Fruit fly (Drosophila melanogaster): ENCODE results near the gene Mt2.

The Mt2 gene

dm6 chr2L:12096396-12096813, at the start of gene Mt2, which contains the start of gene CG6712:
Gene Mt2, plus strand, starts transcription at chr2L:12096525.
Gene CG6712, minus strand, starts transcription at chr2L:12096511.
- no peak for TF ChIP-seq CG33017 (tag; optimal IDR thresholded peaks at IDR 0.05)
- TF ChIP-seq Mnt (GFP tag; optimal IDR thresholded peaks at IDR 0.05) = peak; percentile 99
- peak; percentile 2 for TF ChIP-seq CG12768 (GFP tag; optimal IDR thresholded peaks at IDR 0.05)
- no peak for TF ChIP-seq CG7045 (GFP tag; optimal IDR thresholded peaks at IDR 0.05)
- TF ChIP-seq CG11617 (GFP tag; optimal IDR thresholded peaks at IDR 0.05) = no peak
- TF ChIP-seq ovo (GFP tag; optimal IDR thresholded peaks at IDR 0.05) = no peak
- no peak for TF ChIP-seq CG1620 (GFP tag; optimal IDR thresholded peaks at IDR 0.05)
- no peak for TF ChIP-seq Clk (GFP tag; optimal IDR thresholded peaks at IDR 0.05)
- no peak for TF ChIP-seq cnc (optimal IDR thresholded peaks at IDR 0.05)
- TF ChIP-seq bab1 (GFP tag; optimal IDR thresholded peaks at IDR 0.05) = peak; percentile 1
- TF ChIP-seq tj (GFP tag; optimal IDR thresholded peaks at IDR 0.05) = no peak
- TF ChIP-seq CG7101 (tag; optimal IDR thresholded peaks at IDR 0.05) = peak; percentile 31
- peak; percentile 11 for TF ChIP-seq cic (GFP tag; optimal IDR thresholded peaks at IDR 0.05)
- no peak for TF ChIP-seq CG5204 (GFP tag; optimal IDR thresholded peaks at IDR 0.05)
- peak; percentile 28 for TF ChIP-seq Crg-1 (GFP tag; optimal IDR thresholded peaks at IDR 0.05)
- no peak for TF ChIP-seq kay (GFP tag; ENCODE audit: borderline replicate concordance)
- TF ChIP-seq Hr96 (GFP tag; optimal IDR thresholded peaks at IDR 0.05) = no peak
- no peak for TF ChIP-seq toe (GFP tag; optimal IDR thresholded peaks at IDR 0.05)
- peak; percentile 19 for TF ChIP-seq pad (GFP tag; optimal IDR thresholded peaks at IDR 0.05)
- no peak for TF ChIP-seq CG14711 (tag; optimal IDR thresholded peaks at IDR 0.05)

- TF ChIP-seq CG5204 (GFP tag; optimal IDR thresholded peaks at IDR 0.05) = no peak
Measured at dm6 chr2L:12046856-12047230, 49.5 kb upstream of the Mt2 start.

DNA sequence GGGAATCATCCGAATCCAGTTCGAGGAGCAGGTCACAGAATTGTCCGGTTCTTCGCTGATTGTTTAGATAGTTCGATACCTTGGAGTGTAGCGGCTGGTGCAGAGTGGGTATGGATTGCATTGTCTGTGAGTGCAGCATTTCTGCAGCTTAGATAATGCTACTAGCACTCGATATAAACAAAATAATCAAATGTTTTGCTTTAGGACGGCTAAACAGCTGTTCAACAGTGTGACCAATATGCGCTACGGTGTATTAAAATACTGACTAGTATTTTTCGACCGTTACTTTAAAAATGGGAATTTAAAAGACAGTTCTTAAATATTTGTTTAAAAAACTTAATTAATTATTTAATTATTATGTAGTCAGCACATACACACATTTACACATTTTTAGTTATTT, 47.6 kb upstream of the Mt2 start, which contains the start of gene Plzf:
Gene Plzf (minus strand): TSS at position 196 of the 400 bp plus-strand sequence.
- TF ChIP-seq cic (GFP tag; optimal IDR thresholded peaks at IDR 0.05) = no peak
- TF ChIP-seq CG33017 (tag; optimal IDR thresholded peaks at IDR 0.05) = no peak
- TF ChIP-seq toe (GFP tag; optimal IDR thresholded peaks at IDR 0.05) = no peak
- TF ChIP-seq CG1620 (GFP tag; optimal IDR thresholded peaks at IDR 0.05) = no peak
- no peak for TF ChIP-seq CG14711 (tag; optimal IDR thresholded peaks at IDR 0.05)
- TF ChIP-seq Clk (GFP tag; optimal IDR thresholded peaks at IDR 0.05) = no peak
- TF ChIP-seq CG12768 (GFP tag; optimal IDR thresholded peaks at IDR 0.05) = no peak
- no peak for TF ChIP-seq Hr96 (GFP tag; optimal IDR thresholded peaks at IDR 0.05)
- TF ChIP-seq tj (GFP tag; optimal IDR thresholded peaks at IDR 0.05) = no peak
- TF ChIP-seq ovo (GFP tag; optimal IDR thresholded peaks at IDR 0.05) = no peak
- no peak for TF ChIP-seq Crg-1 (GFP tag; optimal IDR thresholded peaks at IDR 0.05)
- TF ChIP-seq CG7045 (GFP tag; optimal IDR thresholded peaks at IDR 0.05) = no peak
- no peak for TF ChIP-seq bab1 (GFP tag; optimal IDR thresholded peaks at IDR 0.05)
- no peak for TF ChIP-seq kay (GFP tag; ENCODE audit: borderline replicate concordance)
- TF ChIP-seq cnc (optimal IDR thresholded peaks at IDR 0.05) = no peak
- no peak for TF ChIP-seq Mnt (GFP tag; optimal IDR thresholded peaks at IDR 0.05)

DNA sequence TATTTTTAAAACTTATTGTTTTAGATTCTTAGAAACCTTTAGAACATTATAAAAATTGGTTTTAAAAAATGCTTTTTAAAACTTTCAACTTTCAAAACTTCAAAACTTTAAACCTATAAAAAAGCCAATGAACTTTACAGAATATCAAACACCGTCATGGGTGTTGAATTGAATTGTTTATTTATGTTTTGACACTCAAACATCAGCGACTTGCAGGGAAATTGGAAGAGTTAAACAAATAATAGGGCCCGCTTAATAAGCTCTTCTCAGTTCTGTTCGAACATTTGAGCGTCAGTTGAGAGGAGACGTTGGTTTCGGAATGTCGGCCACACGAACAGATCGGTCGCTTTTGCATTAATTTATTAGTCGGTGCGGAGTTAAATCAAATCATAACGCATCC, 47.2 kb upstream of the Mt2 start, which contains the start of gene PLCXD:
Gene PLCXD (plus strand): TSS at position 286 of the 400 bp plus-strand sequence.
- TF ChIP-seq CG14711 (tag; optimal IDR thresholded peaks at IDR 0.05) = no peak
- TF ChIP-seq cic (GFP tag; optimal IDR thresholded peaks at IDR 0.05) = no peak
- TF ChIP-seq CG1620 (GFP tag; optimal IDR thresholded peaks at IDR 0.05) = no peak
- no peak for TF ChIP-seq CG12768 (GFP tag; optimal IDR thresholded peaks at IDR 0.05)
- TF ChIP-seq Clk (GFP tag; optimal IDR thresholded peaks at IDR 0.05) = no peak
- TF ChIP-seq tj (GFP tag; optimal IDR thresholded peaks at IDR 0.05) = no peak
- TF ChIP-seq Crg-1 (GFP tag; optimal IDR thresholded peaks at IDR 0.05) = no peak
- TF ChIP-seq CG5204 (GFP tag; optimal IDR thresholded peaks at IDR 0.05) = no peak
- TF ChIP-seq CG11617 (GFP tag; optimal IDR thresholded peaks at IDR 0.05) = no peak
- no peak for TF ChIP-seq CG7045 (GFP tag; optimal IDR thresholded peaks at IDR 0.05)
- TF ChIP-seq bab1 (GFP tag; optimal IDR thresholded peaks at IDR 0.05) = no peak

- TF ChIP-seq CG1620 (GFP tag; optimal IDR thresholded peaks at IDR 0.05) (no peak), bab1 (GFP tag; optimal IDR thresholded peaks at IDR 0.05) (no peak), Clk (GFP tag; optimal IDR thresholded peaks at IDR 0.05) (no peak), CG11617 (GFP tag; optimal IDR thresholded peaks at IDR 0.05) (no peak), CG33017 (tag; optimal IDR thresholded peaks at IDR 0.05) (no peak), Crg-1 (GFP tag; optimal IDR thresholded peaks at IDR 0.05) (no peak), CG7101 (tag; optimal IDR thresholded peaks at IDR 0.05) (no peak), CG12768 (GFP tag; optimal IDR thresholded peaks at IDR 0.05) (no peak)
Measured at dm6 chr2L:12053365-12053764, 43.0 kb upstream of the Mt2 start.

- TF ChIP-seq tj (GFP tag; optimal IDR thresholded peaks at IDR 0.05) = peak; percentile 57
- TF ChIP-seq CG7045 (GFP tag; optimal IDR thresholded peaks at IDR 0.05) = no peak
- TF ChIP-seq CG12768 (GFP tag; optimal IDR thresholded peaks at IDR 0.05) = peak; percentile 4
- peak; percentile 87 for TF ChIP-seq Mnt (GFP tag; optimal IDR thresholded peaks at IDR 0.05)
Measured at dm6 chr2L:12055837-12056388, 40.4 kb upstream of the Mt2 start, which contains the start of the genes JhI-21, RpL7-like and CG34164. Gene JhI-21, minus strand, starts transcription at chr2L:12056042. Gene RpL7-like, plus strand, starts transcription at chr2L:12056326. Gene CG34164, plus strand, starts transcription at chr2L:12056348.

dm6 chr2L:12063035-12063434, 33.3 kb upstream of the Mt2 start, which contains the start of gene Rab3-GAP:
Gene Rab3-GAP, minus strand, starts transcription at chr2L:12063184.
- TF ChIP-seq bab1 (GFP tag; optimal IDR thresholded peaks at IDR 0.05) (peak; percentile 47), CG11617 (GFP tag; optimal IDR thresholded peaks at IDR 0.05) (peak; percentile 20), toe (GFP tag; optimal IDR thresholded peaks at IDR 0.05) (no peak), Mnt (GFP tag; optimal IDR thresholded peaks at IDR 0.05) (no peak), CG14711 (tag; optimal IDR thresholded peaks at IDR 0.05) (peak; percentile 29), kay (GFP tag; ENCODE audit: borderline replicate concordance) (no peak), cnc (optimal IDR thresholded peaks at IDR 0.05) (no peak), Crg-1 (GFP tag; optimal IDR thresholded peaks at IDR 0.05) (no peak), cic (GFP tag; optimal IDR thresholded peaks at IDR 0.05) (no peak), CG12768 (GFP tag; optimal IDR thresholded peaks at IDR 0.05) (no peak), Clk (GFP tag; optimal IDR thresholded peaks at IDR 0.05) (no peak), ovo (GFP tag; optimal IDR thresholded peaks at IDR 0.05) (no peak), CG7101 (tag; optimal IDR thresholded peaks at IDR 0.05) (peak; percentile 13), Hr96 (GFP tag; optimal IDR thresholded peaks at IDR 0.05) (no peak), tj (GFP tag; optimal IDR thresholded peaks at IDR 0.05) (no peak), CG7045 (GFP tag; optimal IDR thresholded peaks at IDR 0.05) (no peak), pad (GFP tag; optimal IDR thresholded peaks at IDR 0.05) (no peak), CG5204 (GFP tag; optimal IDR thresholded peaks at IDR 0.05) (no peak), CG33017 (tag; optimal IDR thresholded peaks at IDR 0.05) (no peak), CG1620 (GFP tag; optimal IDR thresholded peaks at IDR 0.05) (no peak)

All from whole organism, adult.